Worm (Caenorhabditis elegans): ENCODE measurements around the gene sre-5.

The sre-5 gene

ce11 chrIV:3568608-3569007, 3.6 kb downstream of the sre-5 start, which contains the start of gene otpl-1:
Gene otpl-1, plus strand, starts transcription at chrIV:3568979.
- no peak for TF ChIP-seq fkh-10 (GFP tag; optimal IDR thresholded peaks at IDR 0.05)
- peak; percentile 55 for TF ChIP-seq snpc-4 (tag; optimal IDR thresholded peaks at IDR 0.05)
- no peak for TF ChIP-seq skn-1 (tag; optimal IDR thresholded peaks at IDR 0.05)

- TF ChIP-seq snu-23 (GFP tag; optimal IDR thresholded peaks at IDR 0.05): no peak
- no peak for TF ChIP-seq efl-3 (GFP tag; optimal IDR thresholded peaks at IDR 0.05)
- TF ChIP-seq nhr-85 (tag): no peak
- no peak for TF ChIP-seq isw-1 (GFP tag; IDR thresholded peaks at IDR 0.05)
Observed at ce11 chrIV:3570612-3571011, 5.6 kb downstream of the sre-5 start.

ce11 chrIV:3578155-3578554, 13.2 kb downstream of the sre-5 start, which contains the start of gene Y37E11B.2:
Gene Y37E11B.2, plus strand, starts transcription at chrIV:3578455.
- TF ChIP-seq mep-1 (tag; optimal IDR thresholded peaks at IDR 0.05) (no peak), sox-4 (tag; optimal IDR thresholded peaks at IDR 0.05) (no peak), nhr-76 (tag; optimal IDR thresholded peaks at IDR 0.05) (no peak), fkh-10 (GFP tag; optimal IDR thresholded peaks at IDR 0.05) (no peak), nhr-12 (tag; optimal IDR thresholded peaks at IDR 0.05) (no peak), efl-3 (GFP tag; optimal IDR thresholded peaks at IDR 0.05) (no peak), C16A3.4 (tag; optimal IDR thresholded peaks at IDR 0.05) (no peak), lin-13 (GFP tag; optimal IDR thresholded peaks at IDR 0.05) (no peak), lin-14 (GFP tag; optimal IDR thresholded peaks at IDR 0.05) (no peak)

- TF ChIP-seq nhr-85 (tag): peak; percentile 63
- no peak for TF ChIP-seq unc-98 (GFP tag; IDR thresholded peaks at IDR 0.05)
Observed at ce11 chrIV:3578667-3579066, 13.7 kb downstream of the sre-5 start.

ce11 chrIV:3579477-3579975, 14.5 kb downstream of the sre-5 start, which contains the start of gene Y37E11B.1:
Gene Y37E11B.1, plus strand, starts transcription at chrIV:3579621.
- TF ChIP-seq elt-2 (tag; optimal IDR thresholded peaks at IDR 0.05) (no peak), blmp-1 (tag; optimal IDR thresholded peaks at IDR 0.05) (no peak), nhr-20 (tag; optimal IDR thresholded peaks at IDR 0.05) (no peak), hpl-2 (GFP tag; optimal IDR thresholded peaks at IDR 0.05) (no peak), fkh-8 (tag; optimal IDR thresholded peaks at IDR 0.05) (peak; percentile 25), efl-1 (optimal IDR thresholded peaks at IDR 0.05) (peak in 1 of 2 experiments; percentile 53), efl-1 (GFP tag; optimal IDR thresholded peaks at IDR 0.05 in 1 of 2) (peak; percentile 38 to 91), fkh-10 (GFP tag; optimal IDR thresholded peaks at IDR 0.05) (no peak), jun-1 (tag; optimal IDR thresholded peaks at IDR 0.05) (no peak), F16B12.6 (tag; optimal IDR thresholded peaks at IDR 0.05) (no peak), nhr-90 (tag; optimal IDR thresholded peaks at IDR 0.05; ENCODE audit: poor library complexity) (no peak), grh-1 (GFP tag; IDR thresholded peaks at IDR 0.05) (no peak), nhr-28 (tag; optimal IDR thresholded peaks at IDR 0.05) (no peak), lin-35 (GFP tag; optimal IDR thresholded peaks at IDR 0.05) (peak in 1 of 2 experiments; percentile 16), sup-37 (GFP tag; optimal IDR thresholded peaks at IDR 0.05) (no peak), hlh-4 (tag; optimal IDR thresholded peaks at IDR 0.05) (no peak), rnt-1 (tag; optimal IDR thresholded peaks at IDR 0.05) (no peak), lsy-2 (tag; optimal IDR thresholded peaks at IDR 0.05) (peak in 1 of 2 experiments; percentile 44), C34B4.2 (tag; optimal IDR thresholded peaks at IDR 0.05) (no peak), ces-1 (GFP tag; optimal IDR thresholded peaks at IDR 0.05) (no peak), nhr-19 (GFP tag; conservative IDR thresholded peaks at IDR 0.05) (no peak), aha-1 (tag; optimal IDR thresholded peaks at IDR 0.05) (no peak), dsc-1 (tag; optimal IDR thresholded peaks at IDR 0.05) (no peak), nhr-47 (tag; optimal IDR thresholded peaks at IDR 0.05) (no peak), skn-1 (tag; optimal IDR thresholded peaks at IDR 0.05) (peak; percentile 4), snu-23 (GFP tag; optimal IDR thresholded peaks at IDR 0.05) (no peak), pag-3 (tag; optimal IDR thresholded peaks at IDR 0.05; ENCODE audit: borderline replicate concordance, insufficient read depth) (no peak), nhr-71 (tag; optimal IDR thresholded peaks at IDR 0.05) (peak; percentile 19), ztf-11 (tag; optimal IDR thresholded peaks at IDR 0.05) (no peak), lir-3 (tag; optimal IDR thresholded peaks at IDR 0.05; ENCODE audit: poor library complexity) (no peak), zag-1 (tag; optimal IDR thresholded peaks at IDR 0.05) (no peak), ceh-82 (tag; optimal IDR thresholded peaks at IDR 0.05) (no peak), isw-1 (GFP tag; IDR thresholded peaks at IDR 0.05) (no peak), lin-14 (GFP tag; optimal IDR thresholded peaks at IDR 0.05) (no peak), unc-86 (tag; optimal IDR thresholded peaks at IDR 0.05) (no peak)
